Worm (Caenorhabditis elegans) whole organism, early embryonic: ENCODE data around the gene clec-73.

Experiments used
- ama-1 ChIP-seq: fragments of 150-350 bp; optimal IDR thresholded peaks from 2 replicates; lab custom pipeline; 2014
- scrt-1 ChIP-seq: fragments of 200-800 bp; sonication (Bioruptor generic); IDR thresholded peaks from 2 replicates; pipeline ENCODE4 v1.3.6; 2022; ENCODE audit warnings: missing genetic modification characterization, missing compliant biosample characterization

DNA sequence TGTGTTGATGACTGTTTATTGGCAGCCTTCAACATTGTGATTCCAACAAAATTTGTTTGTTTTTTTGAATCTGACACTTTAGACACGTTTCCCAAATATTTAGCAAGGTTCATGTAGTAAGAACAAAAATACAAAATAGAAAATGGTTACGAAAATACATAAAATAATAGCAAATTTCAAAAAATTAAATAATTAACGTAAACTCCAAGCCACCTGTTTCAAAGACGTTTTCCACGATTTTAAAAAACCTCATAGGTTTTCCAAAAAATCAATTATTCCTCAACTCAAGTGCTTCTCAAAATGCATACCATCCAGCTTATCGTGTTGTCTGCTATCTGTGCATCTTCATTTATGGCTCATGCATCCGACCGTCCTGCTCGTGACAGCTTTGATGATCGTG lies 38.6 kb downstream of the clec-73 start, which contains the start of gene F56D6.14:
- TF ChIP-seq scrt-1 (GFP tag; lab: Robert Waterston, UW) (no peak), ama-1 (lab: Kevin White, UChicago) (no peak)
